Fruit fly (Drosophila melanogaster) whole organism, pupa: ENCODE data around the gene del.

ENCODE experiments used
- CG10348 ChIP-seq: fragments of 200-800 bp; sonication (Bioruptor generic); IDR thresholded peaks from 2 replicates; pipeline ENCODE4 v1.3.6; 2022; ENCODE audit warnings: missing biosample characterization, missing genetic modification characterization
- CG12605 ChIP-seq: fragments of 200-800 bp; sonication (Bioruptor generic); IDR thresholded peaks from 2 replicates; pipeline ENCODE4 v1.3.6; 2022; ENCODE audit warnings: missing biosample characterization, missing genetic modification characterization
- CG13204 ChIP-seq: fragments of 200-800 bp; sonication (Bioruptor generic); optimal IDR thresholded peaks from 2 replicates; lab custom pipeline; 2018; ENCODE audit warnings: missing biosample characterization, mild to moderate bottlenecking, missing genetic modification characterization, moderate library complexity
- CG14655 ChIP-seq: fragments of 200-800 bp; sonication (Bioruptor generic); optimal IDR thresholded peaks from 3 replicates; lab custom pipeline; 2017; ENCODE audit warnings: mild to moderate bottlenecking, missing biosample characterization, missing genetic modification reagents, missing genetic modification characterization
- CG15710 ChIP-seq: fragments of 200-800 bp; sonication (Bioruptor generic); optimal IDR thresholded peaks from 2 replicates; lab custom pipeline; 2018; ENCODE audit warnings: missing biosample characterization, mild to moderate bottlenecking, missing genetic modification characterization, moderate library complexity
- CG17806 ChIP-seq: fragments of 200-800 bp; sonication (Bioruptor generic); optimal IDR thresholded peaks from 2 replicates; lab custom pipeline; 2018; ENCODE audit warnings: missing biosample characterization, mild to moderate bottlenecking, missing genetic modification characterization, moderate library complexity
- CG32121 ChIP-seq: fragments of 200-800 bp; sonication (Bioruptor generic); IDR thresholded peaks from 2 replicates; pipeline ENCODE4 v1.3.6; 2022; ENCODE audit warnings: missing biosample characterization, missing genetic modification characterization
- CG34367 ChIP-seq: fragments of 200-800 bp; sonication (Bioruptor generic); optimal IDR thresholded peaks from 2 replicates; lab custom pipeline; 2018; ENCODE audit warnings: missing biosample characterization, mild to moderate bottlenecking, missing genetic modification characterization
- CG4496 ChIP-seq: fragments of 200-800 bp; sonication (Bioruptor generic); IDR thresholded peaks from 3 replicates; pipeline ENCODE4 v1.3.6; 2022; ENCODE audit warnings: missing biosample characterization, missing genetic modification characterization
- CG8159 ChIP-seq: fragments of 200-800 bp; sonication (Bioruptor generic); optimal IDR thresholded peaks from 3 replicates; lab custom pipeline; 2018; ENCODE audit warnings: missing biosample characterization, mild to moderate bottlenecking, missing genetic modification characterization, moderate library complexity
- CG8301 ChIP-seq: fragments of 200-800 bp; sonication (Bioruptor generic); optimal IDR thresholded peaks from 2 replicates; lab custom pipeline; 2018; ENCODE audit warnings: missing biosample characterization, mild to moderate bottlenecking, missing genetic modification characterization
- CG9948 ChIP-seq: fragments of 200-800 bp; sonication (Bioruptor generic); optimal IDR thresholded peaks from 2 replicates; lab custom pipeline; 2018; ENCODE audit warnings: missing biosample characterization, mild to moderate bottlenecking, missing genetic modification characterization, moderate library complexity
- D1 ChIP-seq: fragments of 200-800 bp; sonication (Bioruptor generic); optimal IDR thresholded peaks from 2 replicates; lab custom pipeline; 2018; ENCODE audit warnings: missing biosample characterization, mild to moderate bottlenecking, missing genetic modification characterization, moderate library complexity
- EcR ChIP-seq: fragments of 200-800 bp; sonication (Bioruptor generic); optimal IDR thresholded peaks from 3 replicates; lab custom pipeline; 2019; ENCODE audit warnings: missing biosample characterization, missing genetic modification characterization, mild to moderate bottlenecking, moderate library complexity, missing genetic modification reagents
- Ets98B ChIP-seq: fragments of 200-800 bp; sonication (Bioruptor generic); IDR thresholded peaks from 2 replicates; pipeline ENCODE4 v1.3.6; 2022; ENCODE audit warnings: missing biosample characterization, missing genetic modification characterization
- Pif1A ChIP-seq: fragments of 200-800 bp; sonication (Bioruptor generic); optimal IDR thresholded peaks from 3 replicates; lab custom pipeline; 2016; ENCODE audit warnings: missing biosample characterization, missing genetic modification characterization
- Pif1B ChIP-seq: fragments of 200-800 bp; sonication (Bioruptor generic); optimal IDR thresholded peaks from 3 replicates; lab custom pipeline; 2016; ENCODE audit warnings: missing biosample characterization, missing genetic modification characterization
- Snoo ChIP-seq: fragments of 200-800 bp; sonication (Bioruptor generic); optimal IDR thresholded peaks from 3 replicates; lab custom pipeline; 2017; ENCODE audit warnings: missing biosample characterization, mild to moderate bottlenecking, missing genetic modification characterization, inconsistent platforms
- fd96Ca ChIP-seq: fragments of 200-800 bp; sonication (Bioruptor generic); IDR thresholded peaks from 3 replicates; pipeline ENCODE4 v1.3.6; 2022; ENCODE audit warnings: missing biosample characterization, missing genetic modification characterization
- gl ChIP-seq: fragments of 200-800 bp; sonication (Bioruptor generic); optimal IDR thresholded peaks from 2 replicates; lab custom pipeline; 2018; ENCODE audit warnings: missing biosample characterization, mild to moderate bottlenecking, missing genetic modification characterization
- rn ChIP-seq: fragments of 200-800 bp; sonication (Bioruptor generic); IDR thresholded peaks from 2 replicates; pipeline ENCODE4 v1.3.6; 2022; ENCODE audit warnings: missing biosample characterization, missing genetic modification characterization

del gene

dm6 chr2L:21179615-21180031 lies 31.3 kb upstream of the del start, which contains the start of the genes bur and Mcm10:
Gene bur, minus strand, starts transcription at chr2L:21179683.
Gene Mcm10, plus strand, starts transcription at chr2L:21179933.
- TF ChIP-seq D1 (tag; lab: Kevin White, UChicago) (no peak), CG12605 (GFP tag; lab: Robert Waterston, UW) (no peak), CG15710 (no peak), CG8301 (no peak), Pif1A (GFP tag; lab: Kevin White, UChicago) (no peak), CG17806 (tag; lab: Kevin White, UChicago) (no peak), CG14655 (GFP tag; lab: Kevin White, UChicago) (no peak), CG34367 (no peak), EcR (GFP tag; lab: Kevin White, UChicago) (no peak), Ets98B (GFP tag; lab: Robert Waterston, UW) (no peak), fd96Ca (GFP tag; lab: Robert Waterston, UW) (no peak), CG8159 (no peak), CG9948 (tag; lab: Kevin White, UChicago) (no peak), rn (GFP tag; lab: Robert Waterston, UW) (no peak), Snoo (tag; lab: Kevin White, UChicago) (no peak), CG32121 (GFP tag; lab: Robert Waterston, UW) (no peak), CG4496 (GFP tag; lab: Robert Waterston, UW) (no peak)

- TF ChIP-seq rn (GFP tag; lab: Robert Waterston, UW) (no peak), CG4496 (GFP tag; lab: Robert Waterston, UW) (0 out of 3 replicates have a peak, but pooled peaks have one; percentile 26), fd96Ca (GFP tag; lab: Robert Waterston, UW) (no peak), CG34367 (no peak)
- TF ChIP-seq, all 21 proteins: peak for 1
These were observed 30.8 kb upstream of the del start for dm6 chr2L:21179217-21179520.

dm6 chr2L:21178436-21179216 lies 30.3 kb upstream of the del start:
- TF ChIP-seq Pif1B (GFP tag; lab: Kevin White, UChicago) (no peak), CG13204 (no peak), CG12605 (GFP tag; lab: Robert Waterston, UW) (no peak), EcR (GFP tag; lab: Kevin White, UChicago) (peak; percentile 9), CG10348 (no peak)
- TF ChIP-seq, all 21 proteins: peak for 1

DNA sequence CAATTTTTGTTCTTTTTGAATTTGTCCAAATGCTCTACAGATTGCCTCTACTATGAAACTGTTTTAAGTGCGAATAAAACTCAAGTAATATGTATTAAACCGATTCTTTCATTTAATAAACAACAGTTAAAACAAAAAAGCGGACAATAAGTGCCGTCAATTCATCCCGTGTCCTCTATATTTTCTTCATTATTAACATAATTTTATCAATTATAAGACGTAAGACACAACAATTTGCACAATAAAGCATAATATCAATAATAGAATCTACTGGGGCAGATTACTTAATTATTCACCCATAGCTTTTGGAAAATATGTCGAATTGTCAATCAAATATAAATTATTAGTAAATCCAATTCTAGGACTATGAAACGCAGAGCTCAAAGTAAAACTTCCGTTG lies 24.6 kb upstream of the del start, which contains the start of gene CG31627:
Gene CG31627, plus strand, starts transcription at position 301 of the 400 bp plus-strand sequence.
- no peak for TF ChIP-seq Ets98B (GFP tag; lab: Robert Waterston, UW)
- no peak for TF ChIP-seq CG15710
- no peak for TF ChIP-seq rn (GFP tag; lab: Robert Waterston, UW)
- TF ChIP-seq CG14655 (GFP tag; lab: Kevin White, UChicago): no peak
- TF ChIP-seq EcR (GFP tag; lab: Kevin White, UChicago): no peak
- TF ChIP-seq CG13204: no peak
- TF ChIP-seq CG8159: no peak
- no peak for TF ChIP-seq Snoo (tag; lab: Kevin White, UChicago)
- no peak for TF ChIP-seq CG4496 (GFP tag; lab: Robert Waterston, UW)
- TF ChIP-seq CG8301: no peak
- TF ChIP-seq CG17806 (tag; lab: Kevin White, UChicago): no peak
- no peak for TF ChIP-seq Pif1B (GFP tag; lab: Kevin White, UChicago)
- no peak for TF ChIP-seq CG34367
- TF ChIP-seq CG12605 (GFP tag; lab: Robert Waterston, UW): no peak
- no peak for TF ChIP-seq gl (tag; lab: Kevin White, UChicago)

DNA sequence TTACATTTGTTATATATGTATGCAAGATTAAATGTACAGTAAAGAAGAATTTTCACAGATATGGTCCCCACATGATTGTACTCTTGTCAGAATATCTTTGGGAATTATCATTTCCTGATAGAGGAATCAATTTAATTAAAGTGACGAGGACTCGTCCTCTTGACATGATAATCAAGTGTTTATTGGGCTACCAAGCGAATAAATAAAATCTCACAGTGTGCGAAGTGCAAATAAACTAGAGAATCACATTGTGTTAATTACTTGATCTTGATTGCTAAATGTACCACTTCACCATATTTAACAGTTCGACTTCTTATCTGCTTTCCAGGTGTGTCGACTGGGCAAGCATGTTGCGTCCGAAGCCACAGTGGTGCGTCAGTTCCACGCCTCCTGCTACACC lies 21.5 kb upstream of the del start:
- TF ChIP-seq gl (tag; lab: Kevin White, UChicago) (no peak), CG17806 (tag; lab: Kevin White, UChicago) (no peak), CG14655 (GFP tag; lab: Kevin White, UChicago) (no peak), CG13204 (no peak), rn (GFP tag; lab: Robert Waterston, UW) (no peak), EcR (GFP tag; lab: Kevin White, UChicago) (no peak), CG12605 (GFP tag; lab: Robert Waterston, UW) (no peak), CG8159 (no peak), fd96Ca (GFP tag; lab: Robert Waterston, UW) (no peak), D1 (tag; lab: Kevin White, UChicago) (no peak), CG8301 (no peak), CG34367 (no peak), Pif1B (GFP tag; lab: Kevin White, UChicago) (no peak), CG9948 (tag; lab: Kevin White, UChicago) (no peak), CG15710 (no peak), CG10348 (no peak), CG4496 (GFP tag; lab: Robert Waterston, UW) (no peak)
- TF ChIP-seq, all 21 proteins: peak for 0

dm6 chr2L:21169160-21169624 lies 20.8 kb upstream of the del start:
- peak; percentile 78 for TF ChIP-seq EcR (GFP tag; lab: Kevin White, UChicago)
- TF ChIP-seq CG15710: no peak
- TF ChIP-seq, all 21 proteins: peak for 1
